Worm (Caenorhabditis elegans): ENCODE data around the gene Y39A1A.18.

Gene Y39A1A.18

ce11 chrIII:10703833-10704232, 9.5 kb upstream of the Y39A1A.18 start:
- TF ChIP-seq mab-5 (tag; optimal IDR thresholded peaks at IDR 0.05), result no peak
- TF ChIP-seq sptf-1 (tag; optimal IDR thresholded peaks at IDR 0.05), result no peak
- TF ChIP-seq ces-1 (GFP tag; optimal IDR thresholded peaks at IDR 0.05), result no peak
- TF ChIP-seq unc-120 (tag; optimal IDR thresholded peaks at IDR 0.05; ENCODE audit: poor library complexity, severe bottlenecking), result no peak
- no peak for TF ChIP-seq nhr-28 (tag; optimal IDR thresholded peaks at IDR 0.05)
- no peak for TF ChIP-seq mls-2 (tag; optimal IDR thresholded peaks at IDR 0.05)
- TF ChIP-seq sem-2 (GFP tag; optimal IDR thresholded peaks at IDR 0.05), result no peak
- no peak for TF ChIP-seq ham-2 (GFP tag; optimal IDR thresholded peaks at IDR 0.05)
- TF ChIP-seq lsy-2 (tag; optimal IDR thresholded peaks at IDR 0.05), result no peak
- TF ChIP-seq unc-62 (GFP tag; optimal IDR thresholded peaks at IDR 0.05), result no peak
- TF ChIP-seq unc-39 (tag; optimal IDR thresholded peaks at IDR 0.05), result no peak
- no peak for TF ChIP-seq zip-8 (tag; optimal IDR thresholded peaks at IDR 0.05)
- no peak for TF ChIP-seq mep-1 (tag; optimal IDR thresholded peaks at IDR 0.05)
- no peak for TF ChIP-seq nhr-76 (tag; optimal IDR thresholded peaks at IDR 0.05)
- no peak for TF ChIP-seq nhr-237 (tag; optimal IDR thresholded peaks at IDR 0.05)
- no peak for TF ChIP-seq elt-1 (tag; optimal IDR thresholded peaks at IDR 0.05; ENCODE audit: borderline replicate concordance, insufficient read depth)

ce11 chrIII:10702805-10703204, 8.5 kb upstream of the Y39A1A.18 start:
- no peak for TF ChIP-seq snpc-4 (tag; optimal IDR thresholded peaks at IDR 0.05)
- TF ChIP-seq pha-4 (tag; optimal IDR thresholded peaks at IDR 0.05), result no peak
- TF ChIP-seq ceh-43 (GFP tag; optimal IDR thresholded peaks at IDR 0.05), result no peak
- no peak for TF ChIP-seq blmp-1 (tag; optimal IDR thresholded peaks at IDR 0.05)
- TF ChIP-seq unc-62 (GFP tag; optimal IDR thresholded peaks at IDR 0.05), result no peak
- no peak for TF ChIP-seq nhr-2 (tag; optimal IDR thresholded peaks at IDR 0.05)
- TF ChIP-seq hlh-1 (tag; optimal IDR thresholded peaks at IDR 0.05), result no peak
- TF ChIP-seq mab-5 (tag; optimal IDR thresholded peaks at IDR 0.05), result no peak
- TF ChIP-seq sem-2 (GFP tag; optimal IDR thresholded peaks at IDR 0.05), result no peak
- no peak for TF ChIP-seq mep-1 (tag; optimal IDR thresholded peaks at IDR 0.05)
- no peak for TF ChIP-seq ztf-11 (tag; optimal IDR thresholded peaks at IDR 0.05)
- TF ChIP-seq nhr-237 (tag; optimal IDR thresholded peaks at IDR 0.05), result no peak
- TF ChIP-seq sptf-1 (tag; optimal IDR thresholded peaks at IDR 0.05), result no peak
- TF ChIP-seq zip-8 (tag; optimal IDR thresholded peaks at IDR 0.05), result no peak
- no peak for TF ChIP-seq lsy-2 (tag; optimal IDR thresholded peaks at IDR 0.05)
- no peak for TF ChIP-seq drap-1 (GFP tag; optimal IDR thresholded peaks at IDR 0.05)
- no peak for TF ChIP-seq ceh-39 (tag; optimal IDR thresholded peaks at IDR 0.05)
- TF ChIP-seq nhr-12 (tag; optimal IDR thresholded peaks at IDR 0.05), result no peak
- no peak for TF ChIP-seq mls-2 (tag; optimal IDR thresholded peaks at IDR 0.05)

ce11 chrIII:10700460-10700859, 6.2 kb upstream of the Y39A1A.18 start, which contains the start of gene Y39A1A.20:
TSS of gene Y39A1A.20 (minus strand) at chrIII:10700560.
- TF ChIP-seq elt-1 (tag; optimal IDR thresholded peaks at IDR 0.05; ENCODE audit: borderline replicate concordance, insufficient read depth) (no peak), lin-32 (GFP tag; optimal IDR thresholded peaks at IDR 0.05) (no peak), flh-1 (GFP tag; optimal IDR thresholded peaks at IDR 0.05) (no peak), bed-3 (GFP tag; optimal IDR thresholded peaks at IDR 0.05) (no peak), sptf-1 (tag; optimal IDR thresholded peaks at IDR 0.05) (no peak), nhr-12 (tag; optimal IDR thresholded peaks at IDR 0.05) (no peak), unc-120 (tag; optimal IDR thresholded peaks at IDR 0.05; ENCODE audit: poor library complexity, severe bottlenecking) (no peak), blmp-1 (tag; optimal IDR thresholded peaks at IDR 0.05) (no peak), pha-4 (tag; optimal IDR thresholded peaks at IDR 0.05) (no peak), sem-2 (GFP tag; optimal IDR thresholded peaks at IDR 0.05) (no peak), drap-1 (GFP tag; optimal IDR thresholded peaks at IDR 0.05) (no peak), M03D4.4 (tag; optimal IDR thresholded peaks at IDR 0.05) (no peak)

- TF ChIP-seq mep-1 (tag; optimal IDR thresholded peaks at IDR 0.05), result no peak
- TF ChIP-seq elt-1 (tag; optimal IDR thresholded peaks at IDR 0.05; ENCODE audit: borderline replicate concordance, insufficient read depth), result no peak
Measured at ce11 chrIII:10691019-10691418, 3.3 kb downstream of the Y39A1A.18 start, which contains the start of gene Y39A1A.17. TSS of gene Y39A1A.17 (minus strand) at chrIII:10691119.

ce11 chrIII:10689057-10689456, 5.2 kb downstream of the Y39A1A.18 start, which contains the start of gene Y39A1A.31:
TSS of gene Y39A1A.31 (minus strand) at chrIII:10689157.
- no peak for TF ChIP-seq ztf-11 (tag; optimal IDR thresholded peaks at IDR 0.05)
- no peak for TF ChIP-seq unc-62 (GFP tag; optimal IDR thresholded peaks at IDR 0.05)
- no peak for TF ChIP-seq bed-3 (GFP tag; optimal IDR thresholded peaks at IDR 0.05)
- TF ChIP-seq ceh-39 (tag; optimal IDR thresholded peaks at IDR 0.05), result no peak
- no peak for TF ChIP-seq tbx-8 (GFP tag; optimal IDR thresholded peaks at IDR 0.05)
- TF ChIP-seq nhr-28 (tag; optimal IDR thresholded peaks at IDR 0.05), result no peak
- TF ChIP-seq elt-1 (tag; optimal IDR thresholded peaks at IDR 0.05; ENCODE audit: borderline replicate concordance, insufficient read depth), result no peak
- no peak for TF ChIP-seq cnd-1 (tag; optimal IDR thresholded peaks at IDR 0.05)
- no peak for TF ChIP-seq ceh-83 (GFP tag; optimal IDR thresholded peaks at IDR 0.05)
- no peak for TF ChIP-seq pha-4 (tag; optimal IDR thresholded peaks at IDR 0.05)
- TF ChIP-seq hlh-1 (tag; optimal IDR thresholded peaks at IDR 0.05), result no peak
- no peak for TF ChIP-seq snpc-4 (tag; optimal IDR thresholded peaks at IDR 0.05)
- no peak for TF ChIP-seq zip-8 (tag; optimal IDR thresholded peaks at IDR 0.05)
- TF ChIP-seq drap-1 (GFP tag; optimal IDR thresholded peaks at IDR 0.05), result no peak
- TF ChIP-seq ham-2 (GFP tag; optimal IDR thresholded peaks at IDR 0.05), result no peak
- TF ChIP-seq ceh-43 (GFP tag; optimal IDR thresholded peaks at IDR 0.05), result no peak

All from whole organism, mixed stage, embryonic.